Worm (Caenorhabditis elegans) whole organism, L3 larva: ENCODE measurements around the gene srab-9.

Experiments
- ZK546.5 ChIP-seq: sonication (generic microtip); optimal IDR thresholded peaks from 2 replicates; lab custom pipeline; 2017; ENCODE audit warnings: missing biosample characterization, missing genetic modification characterization
- egl-27 ChIP-seq: sonication (generic microtip); optimal IDR thresholded peaks from 4 replicates; lab custom pipeline; 2017; ENCODE audit warnings: missing biosample characterization, missing genetic modification reagents, missing genetic modification characterization
- elt-2 ChIP-seq: sonication (generic microtip); optimal IDR thresholded peaks from 2 replicates; lab custom pipeline; 2016; ENCODE audit warnings: missing genetic modification reagents, mild to moderate bottlenecking, missing genetic modification characterization, missing compliant biosample characterization
- jun-1 ChIP-seq: fragments of 150-350 bp; optimal IDR thresholded peaks from 2 replicates; lab custom pipeline; 2014; ENCODE audit warnings: missing biosample characterization, missing genetic modification reagents, missing genetic modification characterization
- lin-15B ChIP-seq: fragments of 150-350 bp; optimal IDR thresholded peaks from 2 replicates; lab custom pipeline; 2014; ENCODE audit warnings: missing biosample characterization, missing genetic modification characterization
- nhr-237 ChIP-seq: fragments of 150-350 bp; optimal IDR thresholded peaks from 2 replicates; lab custom pipeline; 2014; ENCODE audit warnings: missing biosample characterization, missing genetic modification characterization

ce11 chrV:3176161-3176560, 35.1 kb upstream of the srab-9 start, which contains the start of gene srab-8:
- TF ChIP-seq egl-27 (no peak), ZK546.5 (tag; lab: Kevin White, UChicago) (no peak), nhr-237 (no peak), elt-2 (tag; lab: Kevin White, UChicago) (no peak), jun-1 (tag; lab: Kevin White, UChicago) (no peak), lin-15B (tag; lab: Kevin White, UChicago) (no peak)
